Worm (Caenorhabditis elegans): ENCODE data around the gene R160.6.

- TF ChIP-seq nhr-11 (tag; optimal IDR thresholded peaks at IDR 0.05) = no peak
- no peak for TF ChIP-seq ztf-11 (tag; optimal IDR thresholded peaks at IDR 0.05)
- no peak for TF ChIP-seq F13H6.1 (tag; optimal IDR thresholded peaks at IDR 0.05)
- no peak for TF ChIP-seq ztf-4 (tag; optimal IDR thresholded peaks at IDR 0.05)
- no peak for TF ChIP-seq lin-11 (tag; optimal IDR thresholded peaks at IDR 0.05)
- no peak for TF ChIP-seq dmd-4 (tag; optimal IDR thresholded peaks at IDR 0.05)
Observed at ce11 chrX:4415289-4415688, 42.3 kb upstream of the R160.6 start.

All from whole organism, L2 larva.